Worm (Caenorhabditis elegans) whole organism, L2 larva: ENCODE results near the gene unc-93.

Experiments
- ZK546.5 ChIP-seq: sonication (generic microtip); optimal IDR thresholded peaks from 2 replicates; lab custom pipeline; 2017; ENCODE audit warnings: missing biosample characterization, missing genetic modification characterization
- alr-1 ChIP-seq: fragments of 150-350 bp; optimal IDR thresholded peaks from 2 replicates; lab custom pipeline; 2014; ENCODE audit warnings: missing biosample characterization, missing genetic modification characterization
- lin-13 ChIP-seq: fragments of 150-350 bp; optimal IDR thresholded peaks from 2 replicates; lab custom pipeline; 2014; ENCODE audit warnings: missing biosample characterization, missing genetic modification reagents, missing genetic modification characterization
- mdl-1 ChIP-seq, 2 experiments: fragments of 150-350 bp in 1 of 2; sonication (generic microtip) in 1 of 2; optimal IDR thresholded peaks; 2 replicates each; lab custom pipeline; 2017; ENCODE audit warnings: missing biosample characterization in 2 of 2, missing genetic modification characterization in 2 of 2
- nhr-12 ChIP-seq: fragments of 150-350 bp; optimal IDR thresholded peaks from 2 replicates; lab custom pipeline; 2014; ENCODE audit warnings: missing biosample characterization, missing genetic modification characterization
- nhr-237 ChIP-seq: fragments of 150-350 bp; optimal IDR thresholded peaks from 2 replicates; lab custom pipeline; 2014; ENCODE audit warnings: missing biosample characterization, missing genetic modification characterization
- nhr-25 ChIP-seq: fragments of 150-350 bp; sonication (generic microtip); optimal IDR thresholded peaks from 3 replicates; lab custom pipeline; 2014; ENCODE audit warnings: missing biosample characterization, missing genetic modification characterization
- nhr-77 ChIP-seq: fragments of 150-350 bp; optimal IDR thresholded peaks from 2 replicates; lab custom pipeline; 2014; ENCODE audit warnings: missing biosample characterization, missing genetic modification characterization
- snpc-4 ChIP-seq: fragments of 150-350 bp; optimal IDR thresholded peaks from 2 replicates; lab custom pipeline; 2014; ENCODE audit warnings: missing biosample characterization, missing genetic modification characterization
- unc-55 ChIP-seq: fragments of 150-350 bp; sonication (generic microtip); optimal IDR thresholded peaks from 3 replicates; lab custom pipeline; 2014; ENCODE audit warnings: missing biosample characterization, missing genetic modification reagents, missing genetic modification characterization
- zag-1 ChIP-seq: fragments of 150-350 bp; optimal IDR thresholded peaks from 2 replicates; lab custom pipeline; 2014; ENCODE audit warnings: missing biosample characterization, missing genetic modification characterization

DNA sequence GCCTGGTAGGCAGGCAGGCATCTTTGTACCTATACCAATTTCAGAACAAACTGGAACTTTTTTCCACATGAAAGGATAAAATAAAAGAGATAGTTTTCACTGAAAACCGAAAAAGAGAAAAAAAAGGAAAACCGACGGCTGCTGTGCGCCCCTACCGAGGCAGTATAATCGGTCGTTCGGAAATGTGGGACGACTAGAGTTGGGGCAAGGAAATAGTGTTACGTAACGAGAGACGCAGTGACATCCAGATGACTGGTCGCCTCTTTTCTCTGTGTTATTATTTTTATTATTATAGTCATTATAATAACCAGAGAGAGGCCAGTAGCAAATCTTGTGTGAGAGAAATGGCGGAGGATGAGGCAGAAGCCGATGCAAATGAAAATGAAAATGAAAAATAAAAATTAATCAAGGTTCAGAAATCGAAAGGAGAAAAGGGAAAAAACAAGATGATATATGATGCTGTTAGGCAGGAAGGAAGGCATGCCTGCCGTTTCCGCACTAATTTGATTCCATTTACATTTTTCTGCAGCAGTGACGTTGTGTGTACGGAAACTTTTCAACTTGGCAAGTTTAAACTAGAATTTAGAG is 37.3 kb downstream of the unc-93 start:
- TF ChIP-seq ZK546.5 (tag; lab: Kevin White, UChicago) (no peak), mdl-1 (tag; optimal IDR thresholded peaks at IDR 0.05; lab: Kevin White, UChicago) (no peak), nhr-25 (tag; lab: Kevin White, UChicago) (peak; percentile 6), snpc-4 (tag; lab: Kevin White, UChicago) (no peak), unc-55 (GFP tag; lab: Kevin White, UChicago) (no peak), zag-1 (tag; lab: Kevin White, UChicago) (no peak), nhr-12 (tag; lab: Kevin White, UChicago) (no peak), nhr-237 (tag; lab: Kevin White, UChicago) (no peak), nhr-77 (no peak), lin-13 (GFP tag; lab: Kevin White, UChicago) (no peak), alr-1 (tag; lab: Kevin White, UChicago) (no peak)
